Worm (Caenorhabditis elegans) whole organism, young adult: ENCODE results near the gene T24H7.2.

Source experiments
- B0035.1 ChIP-seq: sonication (generic microtip); optimal IDR thresholded peaks from 2 replicates; lab custom pipeline; 2016; ENCODE audit warnings: missing genetic modification characterization, mild to moderate bottlenecking, missing compliant biosample characterization, missing genotype, missing genetic modification reagents
- B0261.1 ChIP-seq: sonication (generic microtip); optimal IDR thresholded peaks from 2 replicates; lab custom pipeline; 2016; ENCODE audit warnings: mild to moderate bottlenecking, missing genetic modification characterization, moderate library complexity, missing compliant biosample characterization
- F23B12.7 ChIP-seq: sonication (generic microtip); optimal IDR thresholded peaks from 2 replicates; lab custom pipeline; 2017; ENCODE audit warnings: missing genetic modification characterization, mild to moderate bottlenecking, missing compliant biosample characterization, antibody characterized with exemption, moderate library complexity; ENCODE audit not compliant: insufficient read depth
- F49E8.2 ChIP-seq: sonication (generic microtip); optimal IDR thresholded peaks from 3 replicates; lab custom pipeline; 2017; ENCODE audit warnings: missing genetic modification characterization, mild to moderate bottlenecking, missing compliant biosample characterization, antibody characterized with exemption, moderate library complexity; ENCODE audit not compliant: insufficient read depth
- Y95B8A.8 ChIP-seq: fragments of 200-800 bp; sonication (Bioruptor generic); IDR thresholded peaks from 2 replicates; pipeline ENCODE4 v1.3.6; 2022; ENCODE audit warnings: missing genetic modification reagents, missing genetic modification characterization, missing compliant biosample characterization
- akir-1 ChIP-seq: fragments of 200-800 bp; sonication (Bioruptor generic); optimal IDR thresholded peaks from 2 replicates; lab custom pipeline; 2018; ENCODE audit warnings: mild to moderate bottlenecking, missing genetic modification characterization, moderate library complexity, missing compliant biosample characterization
- aptf-2 ChIP-seq: fragments of 200-800 bp; sonication (Bioruptor generic); conservative IDR thresholded peaks from 2 replicates; pipeline ENCODE4 v1.3.6; 2022; ENCODE audit warnings: missing genetic modification reagents, missing genetic modification characterization, missing compliant biosample characterization
- atf-7 ChIP-seq: sonication (generic microtip); optimal IDR thresholded peaks from 2 replicates; lab custom pipeline; 2017; ENCODE audit warnings: mild to moderate bottlenecking, missing genetic modification characterization, missing compliant biosample characterization
- cebp-1 ChIP-seq, 2 experiments: fragments of 200-800 bp in 1 of 2; sonication (Bioruptor generic) in 1 of 2; sonication (generic microtip) in 1 of 2; IDR thresholded peaks in 1 of 2; optimal IDR thresholded peaks in 1 of 2; 2 replicates each; pipeline versions ENCODE4 v1.3.6 to Lab custom; 2017 to 2022; ENCODE audit warnings: missing compliant biosample characterization in 2 of 2, missing genetic modification characterization in 2 of 2, mild to moderate bottlenecking in 1 of 2, missing genetic modification reagents in 1 of 2, moderate library complexity in 1 of 2
- ceh-27 ChIP-seq: fragments of 200-800 bp; sonication (Bioruptor generic); optimal IDR thresholded peaks from 2 replicates; lab custom pipeline; 2018; ENCODE audit warnings: mild to moderate bottlenecking, missing genetic modification characterization, moderate library complexity, missing compliant biosample characterization
- ceh-58 ChIP-seq: fragments of 200-800 bp; sonication (Bioruptor generic); IDR thresholded peaks from 2 replicates; pipeline ENCODE4 v1.3.6; 2022; ENCODE audit warnings: missing genetic modification characterization, missing compliant biosample characterization
- ceh-79 ChIP-seq: sonication (generic microtip); optimal IDR thresholded peaks from 2 replicates; lab custom pipeline; 2017; ENCODE audit warnings: mild to moderate bottlenecking, missing genetic modification characterization, missing compliant biosample characterization
- chd-7 ChIP-seq: sonication (generic microtip); optimal IDR thresholded peaks from 2 replicates; lab custom pipeline; 2016; ENCODE audit warnings: mild to moderate bottlenecking, missing genetic modification characterization, moderate library complexity, missing compliant biosample characterization
- efl-1 ChIP-seq: fragments of 150-350 bp; optimal IDR thresholded peaks from 2 replicates; lab custom pipeline; 2014; ENCODE audit warnings: missing biosample characterization, missing genetic modification reagents, missing genetic modification characterization
- egl-44 ChIP-seq: fragments of 200-800 bp; sonication (Bioruptor generic); IDR thresholded peaks from 2 replicates; pipeline ENCODE4 v1.3.6; 2022; ENCODE audit warnings: missing genetic modification reagents, missing genetic modification characterization, missing compliant biosample characterization
- ekl-4 ChIP-seq: fragments of 200-800 bp; sonication (Bioruptor generic); IDR thresholded peaks from 2 replicates; pipeline ENCODE4 v1.3.6; 2022; ENCODE audit warnings: missing genetic modification reagents, missing genetic modification characterization, missing compliant biosample characterization
- fkh-3 ChIP-seq: sonication (generic microtip); optimal IDR thresholded peaks from 2 replicates; lab custom pipeline; 2016; ENCODE audit warnings: mild to moderate bottlenecking, missing genetic modification characterization, missing compliant biosample characterization
- him-1 ChIP-seq: sonication (generic microtip); optimal IDR thresholded peaks from 2 replicates; lab custom pipeline; 2016; ENCODE audit warnings: missing genotype, missing genetic modification reagents, missing genetic modification characterization, missing compliant biosample characterization
- let-607 ChIP-seq, 2 experiments: fragments of 200-800 bp in 1 of 2; sonication (Bioruptor generic) in 1 of 2; sonication (generic microtip) in 1 of 2; optimal IDR thresholded peaks; 2 replicates each; lab custom pipeline; 2016 to 2018; ENCODE audit warnings: mild to moderate bottlenecking in 2 of 2, missing compliant biosample characterization in 2 of 2, missing genetic modification characterization in 2 of 2, moderate library complexity in 2 of 2, missing genotype in 1 of 2
- lin-26 ChIP-seq: fragments of 200-800 bp; sonication (Bioruptor generic); IDR thresholded peaks from 2 replicates; pipeline ENCODE4 v1.3.6; 2022; ENCODE audit warnings: missing genetic modification reagents, missing genetic modification characterization, missing compliant biosample characterization
- lin-40 ChIP-seq: sonication (generic microtip); optimal IDR thresholded peaks from 2 replicates; lab custom pipeline; 2016; ENCODE audit warnings: missing genetic modification characterization, mild to moderate bottlenecking, missing compliant biosample characterization, missing genotype, missing genetic modification reagents
- lsy-27 ChIP-seq: sonication (generic microtip); optimal IDR thresholded peaks from 2 replicates; lab custom pipeline; 2017; ENCODE audit warnings: missing genetic modification characterization, mild to moderate bottlenecking, missing compliant biosample characterization, antibody characterized with exemption, missing genotype, borderline replicate concordance; ENCODE audit not compliant: insufficient read depth
- madf-10 ChIP-seq: sonication (generic microtip); optimal IDR thresholded peaks from 2 replicates; lab custom pipeline; 2016; ENCODE audit warnings: mild to moderate bottlenecking, missing genetic modification characterization, missing compliant biosample characterization
- madf-3 ChIP-seq: fragments of 200-800 bp; sonication (Bioruptor generic); IDR thresholded peaks from 2 replicates; pipeline ENCODE4 v1.3.6; 2022; ENCODE audit warnings: missing genetic modification reagents, missing genetic modification characterization, missing compliant biosample characterization
- madf-6 ChIP-seq: fragments of 200-800 bp; sonication (Bioruptor generic); IDR thresholded peaks from 2 replicates; pipeline ENCODE4 v1.3.6; 2022; ENCODE audit warnings: missing genetic modification reagents, missing genetic modification characterization, missing compliant biosample characterization
- nhr-27 ChIP-seq: fragments of 200-800 bp; sonication (Bioruptor generic); optimal IDR thresholded peaks from 2 replicates; lab custom pipeline; 2018; ENCODE audit warnings: mild to moderate bottlenecking, missing genetic modification characterization, moderate library complexity, missing compliant biosample characterization
- nhr-80 ChIP-seq: sonication (generic microtip); optimal IDR thresholded peaks from 2 replicates; lab custom pipeline; 2016; ENCODE audit warnings: missing genetic modification characterization, missing compliant biosample characterization
- nhr-90 ChIP-seq: sonication (generic microtip); optimal IDR thresholded peaks from 2 replicates; lab custom pipeline; 2016; ENCODE audit warnings: missing genotype, mild to moderate bottlenecking, missing genetic modification characterization, missing compliant biosample characterization
- pbrm-1 ChIP-seq: fragments of 200-800 bp; sonication (Bioruptor generic); IDR thresholded peaks from 2 replicates; pipeline ENCODE4 v1.3.6; 2022; ENCODE audit warnings: missing genetic modification reagents, missing genetic modification characterization, missing compliant biosample characterization
- snpc-3.4 ChIP-seq: sonication (generic microtip); optimal IDR thresholded peaks from 2 replicates; lab custom pipeline; 2017; ENCODE audit warnings: missing genetic modification characterization, mild to moderate bottlenecking, missing compliant biosample characterization, antibody characterized with exemption, moderate library complexity, missing genotype, missing genetic modification reagents
- somi-1 ChIP-seq: fragments of 200-800 bp; sonication (Bioruptor generic); optimal IDR thresholded peaks from 2 replicates; lab custom pipeline; 2018; ENCODE audit warnings: mild to moderate bottlenecking, missing genetic modification characterization, missing compliant biosample characterization
- unc-62 ChIP-seq: fragments of 150-350 bp; optimal IDR thresholded peaks from 2 replicates; lab custom pipeline; 2014; ENCODE audit warnings: missing biosample characterization, missing genetic modification reagents, missing genetic modification characterization
- zim-3 ChIP-seq: sonication (generic microtip); optimal IDR thresholded peaks from 2 replicates; lab custom pipeline; 2017; ENCODE audit warnings: mild to moderate bottlenecking, missing genetic modification characterization, moderate library complexity, missing compliant biosample characterization
- ztf-6 ChIP-seq: fragments of 200-800 bp; sonication (Bioruptor generic); IDR thresholded peaks from 2 replicates; pipeline ENCODE4 v1.3.6; 2022; ENCODE audit warnings: missing genetic modification reagents, missing genetic modification characterization, missing compliant biosample characterization

Gene T24H7.2

ce11 chrII:6241758-6242157, 5.4 kb upstream of the T24H7.2 start, which contains the start of gene T24H7.8:
Gene T24H7.8, plus strand, starts transcription at chrII:6242058.
- TF ChIP-seq somi-1 (no peak), madf-3 (GFP tag; lab: Robert Waterston, UW) (no peak), him-1 (tag; lab: Kevin White, UChicago) (no peak), lsy-27 (tag; lab: Kevin White, UChicago) (no peak), lin-26 (GFP tag; lab: Robert Waterston, UW) (no peak), lin-40 (tag; lab: Kevin White, UChicago) (no peak), ceh-79 (tag; lab: Kevin White, UChicago) (no peak), B0035.1 (tag; lab: Kevin White, UChicago) (no peak), ceh-58 (GFP tag; lab: Robert Waterston, UW) (no peak), akir-1 (GFP tag; lab: Kevin White, UChicago) (no peak), egl-44 (no peak), ztf-6 (no peak), ekl-4 (GFP tag; lab: Robert Waterston, UW) (no peak), efl-1 (GFP tag; lab: Kevin White, UChicago) (no peak), fkh-3 (no peak), atf-7 (tag; lab: Kevin White, UChicago) (no peak), let-607 (tag; optimal IDR thresholded peaks at IDR 0.05; lab: Kevin White, UChicago) (no peak)

ce11 chrII:6244171-6244570, 2.9 kb upstream of the T24H7.2 start, which contains the start of gene tat-4:
Gene tat-4, minus strand, starts transcription at chrII:6244287.
- peak; percentile 73 for TF ChIP-seq nhr-80 (tag; lab: Kevin White, UChicago)
- TF ChIP-seq madf-6 (GFP tag; lab: Robert Waterston, UW) = no peak
- TF ChIP-seq zim-3 (tag; lab: Kevin White, UChicago) = no peak
- no peak for TF ChIP-seq Y95B8A.8
- TF ChIP-seq lin-26 (GFP tag; lab: Robert Waterston, UW) = no peak

ce11 chrII:6245199-6245702, 1.9 kb upstream of the T24H7.2 start, which contains the start of gene blos-4:
Gene blos-4, plus strand, starts transcription at chrII:6245249.
- no peak for TF ChIP-seq chd-7 (tag; lab: Kevin White, UChicago)
- TF ChIP-seq F23B12.7 (tag; lab: Kevin White, UChicago) = no peak
- no peak for TF ChIP-seq ceh-27 (GFP tag; lab: Kevin White, UChicago)
- no peak for TF ChIP-seq cebp-1 (GFP tag; IDR thresholded peaks at IDR 0.05; lab: Robert Waterston, UW)
- TF ChIP-seq cebp-1 (tag; optimal IDR thresholded peaks at IDR 0.05; lab: Kevin White, UChicago) = no peak
- no peak for TF ChIP-seq madf-10
- TF ChIP-seq F49E8.2 (tag; lab: Kevin White, UChicago) = no peak
- no peak for TF ChIP-seq B0261.1
- no peak for TF ChIP-seq snpc-3.4 (tag; lab: Kevin White, UChicago)
- TF ChIP-seq aptf-2 = no peak
- TF ChIP-seq nhr-27 (tag; lab: Kevin White, UChicago) = no peak
- TF ChIP-seq nhr-90 (tag; lab: Kevin White, UChicago) = no peak
- no peak for TF ChIP-seq madf-6 (GFP tag; lab: Robert Waterston, UW)
- no peak for TF ChIP-seq unc-62
- TF ChIP-seq pbrm-1 = no peak
